Fruit fly (Drosophila melanogaster) whole organism, embryonic: Measurements from ENCODE around the gene Taf8.

Experiments
- Abd-B ChIP-seq: fragments of 200-800 bp; sonication (Bioruptor generic); optimal IDR thresholded peaks from 2 replicates; lab custom pipeline; 2018; ENCODE audit warnings: missing biosample characterization, mild to moderate bottlenecking, missing genetic modification characterization, moderate library complexity
- Ada2b ChIP-seq: fragments of 200-800 bp; sonication (Bioruptor generic); IDR thresholded peaks from 2 replicates; pipeline ENCODE4 v1.3.6; 2022; ENCODE audit warnings: missing biosample characterization, missing genetic modification characterization
- CG12155 ChIP-seq: fragments of 200-800 bp; sonication (Bioruptor generic); optimal IDR thresholded peaks from 3 replicates; lab custom pipeline; 2016; ENCODE audit warnings: missing biosample characterization, missing genetic modification characterization
- CG12299 ChIP-seq: fragments of 200-800 bp; sonication (Bioruptor generic); optimal IDR thresholded peaks from 2 replicates; lab custom pipeline; 2018; ENCODE audit warnings: missing biosample characterization, mild to moderate bottlenecking, missing genetic modification characterization
- dmrt99B ChIP-seq: fragments of 200-800 bp; sonication (Bioruptor generic); optimal IDR thresholded peaks from 2 replicates; lab custom pipeline; 2018; ENCODE audit warnings: missing biosample characterization, mild to moderate bottlenecking, missing genetic modification characterization, moderate library complexity

DNA sequence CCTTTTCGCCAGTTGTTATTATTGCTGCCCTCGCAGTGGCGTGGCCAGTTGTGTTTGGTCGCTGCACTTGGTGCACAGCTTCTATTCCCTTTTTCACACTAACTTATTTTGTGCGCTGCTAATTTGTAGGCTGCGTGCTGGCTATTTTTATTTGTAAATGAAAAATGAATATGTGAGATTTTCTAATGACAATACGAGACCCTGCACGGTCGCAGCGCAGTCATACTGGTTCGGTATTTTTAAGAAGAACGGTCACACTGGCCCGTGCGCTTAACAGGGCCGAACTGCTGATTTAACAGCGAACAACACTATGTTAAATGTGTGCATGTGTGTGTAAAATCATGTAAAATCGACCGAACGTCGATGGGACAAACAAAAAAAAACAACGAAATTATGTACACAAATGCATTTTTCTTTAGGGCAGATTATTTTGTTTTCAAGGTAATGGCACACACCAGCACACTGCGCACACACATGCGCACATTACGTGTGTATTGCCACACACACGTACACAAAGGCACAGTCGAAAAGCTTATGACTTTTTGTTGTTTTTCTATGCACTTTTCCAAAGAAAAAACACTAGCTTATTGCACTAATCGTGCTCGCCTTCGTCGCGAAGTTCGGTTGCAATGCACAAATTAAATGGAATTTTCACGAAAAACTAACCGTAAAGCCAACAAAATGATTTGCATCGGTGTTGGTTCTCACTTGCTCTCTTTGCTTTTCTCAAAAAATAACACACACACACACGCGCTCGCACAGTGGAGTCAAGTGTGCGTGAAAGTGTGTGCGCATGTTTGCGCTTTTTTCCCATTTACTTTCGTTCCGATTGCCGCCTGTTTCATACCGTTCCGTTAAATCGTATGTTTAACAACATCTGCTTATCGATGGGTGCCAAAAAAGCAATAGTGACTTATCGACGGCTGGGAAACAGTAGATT, 35.4 kb downstream of the Taf8 start, which contains the start of gene ari-1:
- TF ChIP-seq Ada2b (GFP tag; lab: Robert Waterston, UW) (no peak), CG12299 (tag; lab: Kevin White, UChicago) (no peak), Abd-B (no peak), dmrt99B (tag; lab: Kevin White, UChicago) (no peak), CG12155 (GFP tag; lab: Kevin White, UChicago) (no peak)
